Fruit fly (Drosophila melanogaster) whole organism, embryonic: ENCODE data around the gene Art8.

Experiments
- B-H1 ChIP-seq: fragments of 200-800 bp; sonication (Bioruptor generic); IDR thresholded peaks from 3 replicates; pipeline ENCODE4 v1.3.6; 2022; ENCODE audit warnings: missing biosample characterization, missing genetic modification characterization
- CG10267 ChIP-seq: fragments of 200-800 bp; sonication (Bioruptor generic); optimal IDR thresholded peaks from 2 replicates; lab custom pipeline; 2018; ENCODE audit warnings: missing biosample characterization, mild to moderate bottlenecking, missing genetic modification characterization, moderate library complexity
- CG10366 ChIP-seq: fragments of 200-800 bp; sonication (Bioruptor generic); IDR thresholded peaks from 2 replicates; pipeline ENCODE4 v1.3.6; 2022; ENCODE audit warnings: missing biosample characterization, missing genetic modification characterization
- CG12299 ChIP-seq: fragments of 200-800 bp; sonication (Bioruptor generic); optimal IDR thresholded peaks from 2 replicates; lab custom pipeline; 2018; ENCODE audit warnings: missing biosample characterization, mild to moderate bottlenecking, missing genetic modification characterization
- CG1233 ChIP-seq: fragments of 200-800 bp; sonication (Bioruptor generic); optimal IDR thresholded peaks from 4 replicates; lab custom pipeline; 2018; ENCODE audit warnings: missing biosample characterization, mild to moderate bottlenecking, missing genetic modification characterization
- CG13424 ChIP-seq: fragments of 200-800 bp; sonication (Bioruptor generic); optimal IDR thresholded peaks from 2 replicates; lab custom pipeline; 2019; ENCODE audit warnings: missing biosample characterization, mild to moderate bottlenecking, missing genetic modification characterization, moderate library complexity
- CG14965 ChIP-seq: fragments of 200-800 bp; sonication (Bioruptor generic); optimal IDR thresholded peaks from 2 replicates; lab custom pipeline; 2016; ENCODE audit warnings: missing biosample characterization, missing genetic modification characterization, borderline replicate concordance
- CG15011 ChIP-seq: fragments of 200-800 bp; sonication (Bioruptor generic); optimal IDR thresholded peaks from 3 replicates; lab custom pipeline; 2018; ENCODE audit warnings: missing biosample characterization, mild to moderate bottlenecking, missing genetic modification characterization
- CG16863 ChIP-seq: fragments of 200-800 bp; sonication (Bioruptor generic); optimal IDR thresholded peaks from 3 replicates; lab custom pipeline; 2016; ENCODE audit warnings: missing biosample characterization, missing genetic modification characterization
- CG18476 ChIP-seq: fragments of 200-800 bp; sonication (Bioruptor generic); optimal IDR thresholded peaks from 2 replicates; lab custom pipeline; 2016; ENCODE audit warnings: missing biosample characterization, mild to moderate bottlenecking, missing genetic modification characterization
- CG2712 ChIP-seq: fragments of 200-800 bp; optimal IDR thresholded peaks from 3 replicates; lab custom pipeline; 2019; ENCODE audit warnings: missing biosample characterization, mild to moderate bottlenecking, missing genetic modification characterization, moderate library complexity
- CG30403 ChIP-seq: fragments of 200-800 bp; sonication (Bioruptor generic); optimal IDR thresholded peaks from 3 replicates; lab custom pipeline; 2016; ENCODE audit warnings: missing biosample characterization, missing genetic modification characterization
- CG30431 ChIP-seq: fragments of 200-800 bp; sonication (Bioruptor generic); optimal IDR thresholded peaks from 2 replicates; lab custom pipeline; 2017; ENCODE audit warnings: missing biosample characterization, missing genetic modification characterization
- CG32532 ChIP-seq: fragments of 200-800 bp; sonication (Bioruptor generic); IDR thresholded peaks from 2 replicates; pipeline ENCODE4 v1.3.6; 2022; ENCODE audit warnings: missing biosample characterization, missing genetic modification characterization
- CG32767 ChIP-seq: fragments of 200-800 bp; sonication (Bioruptor generic); IDR thresholded peaks from 2 replicates; pipeline ENCODE4 v1.3.6; 2022; ENCODE audit warnings: missing biosample characterization, missing genetic modification characterization
- CG4617 ChIP-seq: fragments of 200-800 bp; sonication (Bioruptor generic); optimal IDR thresholded peaks from 3 replicates; lab custom pipeline; 2016; ENCODE audit warnings: missing biosample characterization, missing genetic modification characterization, borderline replicate concordance
- CG4820 ChIP-seq: fragments of 200-800 bp; sonication (Bioruptor generic); optimal IDR thresholded peaks from 3 replicates; lab custom pipeline; 2016; ENCODE audit warnings: missing biosample characterization, missing genetic modification characterization
- CG7928 ChIP-seq: fragments of 200-800 bp; sonication (Bioruptor generic); optimal IDR thresholded peaks from 2 replicates; lab custom pipeline; 2017; ENCODE audit warnings: missing biosample characterization, mild to moderate bottlenecking, missing genetic modification characterization
- CrebB ChIP-seq: fragments of 200-800 bp; sonication (Bioruptor generic); optimal IDR thresholded peaks from 3 replicates; lab custom pipeline; 2018; ENCODE audit warnings: missing biosample characterization, mild to moderate bottlenecking, missing genetic modification characterization
- Dbx ChIP-seq: fragments of 200-800 bp; sonication (Bioruptor generic); IDR thresholded peaks from 3 replicates; pipeline ENCODE4 v1.3.6; 2022; ENCODE audit warnings: missing biosample characterization, missing genetic modification characterization
- Dek ChIP-seq: fragments of 200-800 bp; sonication (Bioruptor generic); optimal IDR thresholded peaks from 3 replicates; lab custom pipeline; 2019; ENCODE audit warnings: missing biosample characterization, mild to moderate bottlenecking, missing genetic modification characterization, moderate library complexity
- E2f2 ChIP-seq: fragments of 200-800 bp; sonication (Bioruptor generic); IDR thresholded peaks from 2 replicates; pipeline ENCODE4 v1.3.6; 2022; ENCODE audit warnings: missing biosample characterization, missing genetic modification characterization
- Hand ChIP-seq: fragments of 200-800 bp; sonication (Bioruptor generic); optimal IDR thresholded peaks from 2 replicates; lab custom pipeline; 2017; ENCODE audit warnings: mild to moderate bottlenecking, missing biosample characterization, missing genetic modification reagents, missing genetic modification characterization
- Hr3 ChIP-seq: fragments of 200-800 bp; sonication (Bioruptor generic); optimal IDR thresholded peaks from 3 replicates; lab custom pipeline; 2016; ENCODE audit warnings: missing biosample characterization, missing genetic modification characterization
- Max ChIP-seq: fragments of 200-800 bp; sonication (Bioruptor generic); optimal IDR thresholded peaks from 2 replicates; lab custom pipeline; 2016; ENCODE audit warnings: missing biosample characterization, mild to moderate bottlenecking, missing genetic modification characterization
- Mrtf ChIP-seq: fragments of 200-800 bp; sonication (Bioruptor generic); IDR thresholded peaks from 3 replicates; pipeline ENCODE4 v1.3.6; 2022; ENCODE audit warnings: missing biosample characterization, missing genetic modification characterization
- Oaz ChIP-seq: fragments of 200-800 bp; sonication (Bioruptor generic); IDR thresholded peaks from 2 replicates; pipeline ENCODE4 v1.3.6; 2022; ENCODE audit warnings: missing biosample characterization, missing genetic modification characterization
- Sox102F ChIP-seq: fragments of 200-800 bp; sonication (Bioruptor generic); optimal IDR thresholded peaks from 2 replicates; lab custom pipeline; 2018; ENCODE audit warnings: missing biosample characterization, mild to moderate bottlenecking, missing genetic modification characterization, moderate library complexity
- Sry-δ ChIP-seq: fragments of 200-800 bp; sonication (Bioruptor generic); optimal IDR thresholded peaks from 2 replicates; lab custom pipeline; 2016; ENCODE audit warnings: missing biosample characterization, missing genetic modification characterization
- Trl ChIP-seq, 3 experiments: fragments of >200 bp in 2 of 3; fragments of 200-800 bp in 1 of 3; sonication (Bioruptor generic) in 1 of 3; optimal IDR thresholded peaks; 2 replicates in 1 of 3; 3 replicates in 2 of 3; lab custom pipeline; 2016 to 2017; ENCODE audit warnings: missing biosample characterization in 1 of 3, missing genetic modification characterization in 1 of 3
- Xbp1 ChIP-seq: fragments of 200-800 bp; sonication (Bioruptor generic); optimal IDR thresholded peaks from 3 replicates; lab custom pipeline; 2016; ENCODE audit warnings: missing biosample characterization, mild to moderate bottlenecking, missing genetic modification characterization
- Xrp1 ChIP-seq: fragments of 200-800 bp; sonication (Bioruptor generic); IDR thresholded peaks from 2 replicates; pipeline ENCODE4 v1.3.6; 2022; ENCODE audit warnings: missing biosample characterization, missing genetic modification characterization
- abd-A ChIP-seq: fragments of 200-800 bp; sonication (Bioruptor generic); optimal IDR thresholded peaks from 3 replicates; lab custom pipeline; 2019; ENCODE audit warnings: missing biosample characterization, mild to moderate bottlenecking, missing genetic modification characterization, moderate library complexity
- ac ChIP-seq: fragments of 200-800 bp; sonication (Bioruptor generic); optimal IDR thresholded peaks from 3 replicates; lab custom pipeline; 2017; ENCODE audit warnings: missing biosample characterization, mild to moderate bottlenecking, missing genetic modification characterization
- ci ChIP-seq: fragments of 200-800 bp; sonication (Bioruptor generic); IDR thresholded peaks from 3 replicates; pipeline ENCODE4 v1.3.6; 2022; ENCODE audit warnings: missing biosample characterization, missing genetic modification characterization
- ewg ChIP-seq: fragments of 200-800 bp; sonication (Bioruptor generic); optimal IDR thresholded peaks from 3 replicates; lab custom pipeline; 2017; ENCODE audit warnings: mild to moderate bottlenecking, missing biosample characterization, missing genetic modification reagents, missing genetic modification characterization
- fd3F ChIP-seq: fragments of 200-800 bp; sonication (Bioruptor generic); optimal IDR thresholded peaks from 2 replicates; lab custom pipeline; 2018; ENCODE audit warnings: missing biosample characterization, mild to moderate bottlenecking, missing genetic modification characterization, moderate library complexity
- gfzf ChIP-seq: fragments of 200-800 bp; sonication (Bioruptor generic); optimal IDR thresholded peaks from 2 replicates; lab custom pipeline; 2016; ENCODE audit warnings: missing biosample characterization, mild to moderate bottlenecking, missing genetic modification characterization, moderate library complexity
- klu ChIP-seq: fragments of 200-800 bp; sonication (Bioruptor generic); IDR thresholded peaks from 2 replicates; pipeline ENCODE4 v1.3.6; 2022; ENCODE audit warnings: missing biosample characterization, missing genetic modification characterization
- lbe ChIP-seq: fragments of 200-800 bp; sonication (Bioruptor generic); optimal IDR thresholded peaks from 2 replicates; lab custom pipeline; 2016; ENCODE audit warnings: missing biosample characterization, mild to moderate bottlenecking, missing genetic modification characterization
- lmd ChIP-seq: fragments of 200-800 bp; sonication (Bioruptor generic); IDR thresholded peaks from 2 replicates; pipeline ENCODE4 v1.3.6; 2022; ENCODE audit warnings: missing biosample characterization, missing genetic modification characterization
- p53 ChIP-seq: fragments of 200-800 bp; sonication (Bioruptor generic); optimal IDR thresholded peaks from 2 replicates; lab custom pipeline; 2016; ENCODE audit warnings: missing biosample characterization, missing genetic modification characterization
- peb ChIP-seq: fragments of 200-800 bp; sonication (Bioruptor generic); IDR thresholded peaks from 2 replicates; pipeline ENCODE4 v1.3.6; 2022; ENCODE audit warnings: missing biosample characterization, missing genetic modification characterization
- pita ChIP-seq: fragments of 200-800 bp; sonication (Bioruptor generic); optimal IDR thresholded peaks from 2 replicates; lab custom pipeline; 2017; ENCODE audit warnings: missing biosample characterization, mild to moderate bottlenecking, missing genetic modification characterization
- pzg ChIP-seq: fragments of 200-800 bp; sonication (Bioruptor generic); optimal IDR thresholded peaks from 3 replicates; lab custom pipeline; 2018; ENCODE audit warnings: missing biosample characterization, mild to moderate bottlenecking, missing genetic modification characterization, moderate library complexity
- sim ChIP-seq: fragments of 200-800 bp; sonication (Bioruptor generic); IDR thresholded peaks from 2 replicates; pipeline ENCODE4 v1.3.6; 2022; ENCODE audit warnings: missing biosample characterization, missing genetic modification characterization
- sisA ChIP-seq: fragments of 200-800 bp; sonication (Bioruptor generic); IDR thresholded peaks from 2 replicates; pipeline ENCODE4 v1.3.6; 2022; ENCODE audit warnings: missing biosample characterization, missing genetic modification characterization
- slp2 ChIP-seq: fragments of 200-800 bp; sonication (Bioruptor generic); optimal IDR thresholded peaks from 2 replicates; lab custom pipeline; 2016; ENCODE audit warnings: missing biosample characterization, missing genetic modification characterization
- sug ChIP-seq: fragments of 200-800 bp; optimal IDR thresholded peaks from 2 replicates; lab custom pipeline; 2019; ENCODE audit warnings: missing biosample characterization, mild to moderate bottlenecking, missing genetic modification characterization, moderate library complexity
- tgo ChIP-seq: fragments of 200-800 bp; sonication (Bioruptor generic); IDR thresholded peaks from 3 replicates; pipeline ENCODE4 v1.3.6; 2022; ENCODE audit warnings: missing biosample characterization, missing genetic modification characterization

Art8 gene

DNA sequence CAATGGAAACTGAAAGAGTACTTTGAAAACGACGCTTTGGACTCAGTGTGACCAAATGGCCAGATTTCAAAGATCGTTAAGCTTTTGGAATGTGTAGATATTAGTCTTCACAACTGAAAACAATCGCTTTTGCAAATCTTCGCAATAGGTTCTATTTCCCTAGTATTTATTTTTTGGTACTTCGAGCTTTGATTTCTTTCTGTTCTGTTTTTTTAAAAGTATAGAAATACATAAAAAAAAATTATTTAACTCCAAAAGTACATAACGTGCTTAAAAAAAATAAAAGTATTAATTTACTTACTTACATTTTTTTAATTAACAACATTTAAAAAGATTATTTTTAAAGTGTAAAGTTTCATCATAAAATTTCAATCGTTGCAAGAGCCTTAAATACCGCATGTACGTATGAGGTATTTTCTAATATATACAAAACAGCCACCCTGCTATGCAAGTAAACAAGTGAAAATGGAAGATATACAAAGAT lies 23.5 kb downstream of the Art8 start, which contains the start of the genes piwi and CG12253 (continued):
- peak; percentile 84 for TF ChIP-seq Hr3
- TF ChIP-seq pita (GFP tag; lab: Kevin White, UChicago) = no peak
- peak; percentile 90 for TF ChIP-seq CG13424 (tag; lab: Kevin White, UChicago)
- peak; percentile 76 for TF ChIP-seq CG2712
- peak; percentile 83 for TF ChIP-seq Xbp1
- no peak for TF ChIP-seq CG30431 (GFP tag; lab: Kevin White, UChicago)
- peak; percentile 25 for TF ChIP-seq Hand (GFP tag; lab: Kevin White, UChicago)
- peak; percentile 54 for TF ChIP-seq CG32532 (GFP tag; lab: Robert Waterston, UW)
- TF ChIP-seq E2f2 = peak; percentile 64
- TF ChIP-seq ac = no peak
- TF ChIP-seq sug (tag; lab: Kevin White, UChicago) = peak; percentile 56
- peak; percentile 8 for TF ChIP-seq CrebB
- TF ChIP-seq Dbx (GFP tag; lab: Robert Waterston, UW) = peak; percentile 69; the same call in 2 of the 3 replicates
- no peak for TF ChIP-seq slp2 (GFP tag; lab: Kevin White, UChicago)
- peak; percentile 27 for TF ChIP-seq CG4617 (GFP tag; lab: Kevin White, UChicago)
- TF ChIP-seq CG15011 = no peak
- peak; percentile 91 for TF ChIP-seq tgo
- TF ChIP-seq CG7928 (GFP tag; lab: Kevin White, UChicago) = peak; percentile 1
- TF ChIP-seq gfzf (GFP tag; lab: Kevin White, UChicago) = peak; percentile 69
- TF ChIP-seq ci (GFP tag; lab: Robert Waterston, UW) = no peak
- TF ChIP-seq p53 (GFP tag; lab: Kevin White, UChicago) = no peak
- TF ChIP-seq lbe = no peak
- TF ChIP-seq B-H1 (GFP tag; lab: Robert Waterston, UW) = no peak
- TF ChIP-seq CG4820 = peak; percentile 14
- peak; percentile 64 for TF ChIP-seq ewg
- TF ChIP-seq sim = peak; percentile 64; the same call in 1 of the 2 replicates
- peak; percentile 85 for TF ChIP-seq fd3F
- peak; percentile 93 for TF ChIP-seq CG30403
- peak; percentile 71 for TF ChIP-seq CG10267 (tag; lab: Kevin White, UChicago)
- no peak for TF ChIP-seq peb (GFP tag; lab: Robert Waterston, UW)
- no peak for TF ChIP-seq CG14965 (GFP tag; lab: Kevin White, UChicago)
- TF ChIP-seq abd-A = no peak
- TF ChIP-seq CG10366 (GFP tag; lab: Robert Waterston, UW) = peak; percentile 72; the same call in 1 of the 2 replicates
- TF ChIP-seq lmd = peak; percentile 89
- peak; percentile 24 for TF ChIP-seq CG18476
- TF ChIP-seq CG12299 = peak; percentile 69
- TF ChIP-seq Max = peak; percentile 38
- TF ChIP-seq klu (GFP tag; lab: Robert Waterston, UW) = peak; percentile 78; the same call in 1 of the 2 replicates
- TF ChIP-seq Sox102F (GFP tag; lab: Kevin White, UChicago) = peak; percentile 93
- peak; percentile 11 for TF ChIP-seq pzg (GFP tag; lab: Kevin White, UChicago)
- peak; percentile 41 for TF ChIP-seq CG1233
- TF ChIP-seq Sry-δ = no peak
- no peak; the same call in 2 of the 3 replicates for TF ChIP-seq Mrtf (GFP tag; lab: Robert Waterston, UW)
- peak; percentile 81; the same call in 1 of the 2 replicates for TF ChIP-seq CG32767 (GFP tag; lab: Robert Waterston, UW)
- TF ChIP-seq Xrp1 = peak; percentile 27; the same call in 1 of the 2 replicates
- 0 out of 2 replicates have a peak, but pooled peaks have one; percentile 39 for TF ChIP-seq Oaz (GFP tag; lab: Robert Waterston, UW)
- TF ChIP-seq Trl (optimal IDR thresholded peaks at IDR 0.05; lab: Kevin White, UChicago) = no peak
- TF ChIP-seq Trl (GFP tag; optimal IDR thresholded peaks at IDR 0.05; lab: Kevin White, UChicago) = peak; percentile 20
- peak; percentile 23 for TF ChIP-seq CG16863 (GFP tag; lab: Kevin White, UChicago)
- no peak for TF ChIP-seq Dek (tag; lab: Kevin White, UChicago)
- TF ChIP-seq sisA (GFP tag; lab: Robert Waterston, UW) = no peak
